Worm (Caenorhabditis elegans) whole organism, early embryonic: ENCODE data around the gene E04F6.9.

Source experiments
- F13C5.2 ChIP-seq: sonication (generic microtip); optimal IDR thresholded peaks from 2 replicates; lab custom pipeline; 2017; ENCODE audit warnings: mild to moderate bottlenecking, missing genetic modification characterization, inconsistent platforms, missing compliant biosample characterization
- aly-1 ChIP-seq: sonication (generic microtip); optimal IDR thresholded peaks from 2 replicates; lab custom pipeline; 2016; ENCODE audit warnings: missing genetic modification characterization, missing compliant biosample characterization
- ama-1 ChIP-seq: fragments of 150-350 bp; optimal IDR thresholded peaks from 2 replicates; lab custom pipeline; 2014
- ceh-13 ChIP-seq: fragments of 200-800 bp; sonication (Bioruptor generic); optimal IDR thresholded peaks from 2 replicates; lab custom pipeline; 2018; ENCODE audit warnings: mild to moderate bottlenecking, missing genetic modification characterization, missing compliant biosample characterization
- ceh-36 ChIP-seq: sonication (generic microtip); optimal IDR thresholded peaks from 2 replicates; lab custom pipeline; 2016; ENCODE audit warnings: missing genetic modification characterization, inconsistent platforms, missing compliant biosample characterization
- flt-1 ChIP-seq: fragments of 200-800 bp; sonication (Bioruptor generic); IDR thresholded peaks from 2 replicates; pipeline ENCODE4 v1.3.6; 2022; ENCODE audit warnings: missing genetic modification characterization, missing compliant biosample characterization
- hmbx-1 ChIP-seq: sonication (generic microtip); optimal IDR thresholded peaks from 2 replicates; lab custom pipeline; 2016; ENCODE audit warnings: mild to moderate bottlenecking, missing genetic modification characterization, missing compliant biosample characterization
- hmg-4 ChIP-seq: fragments of 200-800 bp; sonication (Bioruptor generic); optimal IDR thresholded peaks from 2 replicates; lab custom pipeline; 2018; ENCODE audit warnings: mild to moderate bottlenecking, missing genetic modification characterization, missing compliant biosample characterization
- pes-1 ChIP-seq: fragments of 200-800 bp; sonication (Bioruptor generic); IDR thresholded peaks from 2 replicates; pipeline ENCODE4 v1.3.6; 2022; ENCODE audit warnings: missing genetic modification reagents, missing genetic modification characterization, missing compliant biosample characterization
- tbx-37 ChIP-seq: fragments of 200-800 bp; sonication (Bioruptor generic); conservative IDR thresholded peaks from 2 replicates; pipeline ENCODE4 v1.3.6; 2022; ENCODE audit warnings: missing genetic modification reagents, missing genetic modification characterization, missing compliant biosample characterization

DNA sequence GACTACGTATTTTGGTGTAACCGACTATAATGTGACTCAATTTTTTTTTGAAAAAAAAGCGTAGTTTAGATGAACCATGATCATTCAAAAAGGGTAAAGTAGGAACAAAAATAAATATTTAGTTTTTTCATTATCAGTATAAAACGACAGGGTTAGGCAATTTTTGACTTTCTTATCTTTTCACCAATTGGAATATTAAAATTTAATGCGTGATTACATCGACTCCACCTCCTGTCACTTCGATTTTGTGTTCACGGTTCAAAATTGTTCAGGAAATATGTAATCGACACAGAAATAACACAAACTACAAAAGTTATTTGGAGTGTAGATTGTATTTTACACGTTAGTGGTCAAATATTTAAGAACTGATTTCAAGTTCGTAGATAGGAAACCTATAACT, 45.2 kb downstream of the E04F6.9 start:
- TF ChIP-seq hmg-4 (GFP tag; lab: Kevin White, UChicago): no peak
- no peak for TF ChIP-seq ama-1 (lab: Kevin White, UChicago)
- no peak for TF ChIP-seq F13C5.2
- TF ChIP-seq aly-1 (tag; lab: Kevin White, UChicago): no peak
- TF ChIP-seq pes-1: no peak
- no peak for TF ChIP-seq ceh-13
- no peak for TF ChIP-seq ceh-36 (tag; lab: Kevin White, UChicago)
- TF ChIP-seq tbx-37 (GFP tag; lab: Robert Waterston, UW): no peak
- no peak for TF ChIP-seq hmbx-1 (tag; lab: Kevin White, UChicago)
- TF ChIP-seq flt-1 (GFP tag; lab: Robert Waterston, UW): no peak
